Worm (Caenorhabditis elegans) whole organism, L1 larva: ENCODE measurements around the gene F19F10.11.
A peak's percentile ranks its signal among the peaks of the same experiment; 100 is the strongest.

Experiments
- C04F5.9 ChIP-seq: sonication (generic microtip); optimal IDR thresholded peaks from 2 replicates; lab custom pipeline; 2016; ENCODE audit warnings: missing genetic modification characterization, missing compliant biosample characterization
- C16A3.4 ChIP-seq: fragments of 150-350 bp; optimal IDR thresholded peaks from 2 replicates; lab custom pipeline; 2014; ENCODE audit warnings: missing biosample characterization, missing genetic modification characterization
- F16B12.6 ChIP-seq: fragments of 150-350 bp; optimal IDR thresholded peaks from 2 replicates; lab custom pipeline; 2014; ENCODE audit warnings: missing biosample characterization, missing genetic modification characterization
- ama-1 ChIP-seq: fragments of 150-350 bp; optimal IDR thresholded peaks from 2 replicates; lab custom pipeline; 2014
- blmp-1 ChIP-seq: fragments of 150-350 bp; optimal IDR thresholded peaks from 2 replicates; lab custom pipeline; 2014; ENCODE audit warnings: missing biosample characterization, missing genetic modification characterization
- ceh-88 ChIP-seq: fragments of 200-800 bp; sonication (Bioruptor generic); IDR thresholded peaks from 2 replicates; pipeline ENCODE4 v1.3.6; 2022; ENCODE audit warnings: missing genetic modification characterization, missing compliant biosample characterization
- ces-1 ChIP-seq: fragments of 150-350 bp; optimal IDR thresholded peaks from 2 replicates; lab custom pipeline; 2014; ENCODE audit warnings: missing biosample characterization, missing genetic modification reagents, missing genetic modification characterization
- dsc-1 ChIP-seq: sonication (generic microtip); optimal IDR thresholded peaks from 2 replicates; lab custom pipeline; 2016; ENCODE audit warnings: mild to moderate bottlenecking, missing genetic modification characterization, missing compliant biosample characterization
- efl-1 ChIP-seq, 4 experiments: fragments of 150-350 bp; optimal IDR thresholded peaks in 3 of 4; peaks in 1 of 4; 1 replicate in 1 of 4; 2 replicates in 3 of 4; lab custom pipeline; 2014; ENCODE audit warnings: missing biosample characterization in 2 of 4, missing genetic modification characterization in 2 of 4, missing genetic modification reagents in 2 of 4
- elt-2 ChIP-seq: sonication (generic microtip); optimal IDR thresholded peaks from 2 replicates; lab custom pipeline; 2016; ENCODE audit warnings: missing genetic modification characterization, mild to moderate bottlenecking, inconsistent platforms, missing compliant biosample characterization, missing genetic modification reagents
- fkh-4 ChIP-seq: sonication (generic microtip); optimal IDR thresholded peaks from 2 replicates; lab custom pipeline; 2016; ENCODE audit warnings: missing compliant biosample characterization, missing genetic modification characterization, borderline replicate concordance
- fos-1 ChIP-seq: fragments of 150-350 bp; optimal IDR thresholded peaks from 2 replicates; lab custom pipeline; 2014; ENCODE audit warnings: missing biosample characterization, missing genetic modification characterization
- grh-1 ChIP-seq: fragments of 200-800 bp; sonication (Bioruptor generic); IDR thresholded peaks from 2 replicates; pipeline ENCODE4 v1.3.6; 2022; ENCODE audit warnings: missing genetic modification reagents, missing genetic modification characterization, missing compliant biosample characterization
- hlh-4 ChIP-seq: sonication (generic microtip); optimal IDR thresholded peaks from 2 replicates; lab custom pipeline; 2016; ENCODE audit warnings: mild to moderate bottlenecking, missing genetic modification characterization, missing compliant biosample characterization
- lin-14 ChIP-seq: fragments of 200-800 bp; sonication (Bioruptor generic); optimal IDR thresholded peaks from 2 replicates; lab custom pipeline; 2018; ENCODE audit warnings: mild to moderate bottlenecking, missing genetic modification characterization, moderate library complexity, missing compliant biosample characterization
- lin-15B ChIP-seq: fragments of 150-350 bp; sonication (generic microtip); optimal IDR thresholded peaks from 3 replicates; lab custom pipeline; 2014; ENCODE audit warnings: missing biosample characterization, missing genetic modification characterization
- lin-35 ChIP-seq, 2 experiments: fragments of 150-350 bp; optimal IDR thresholded peaks; 2 replicates each; lab custom pipeline; 2014; ENCODE audit warnings: missing biosample characterization in 2 of 2, missing genetic modification characterization in 2 of 2, missing genetic modification reagents in 2 of 2
- mef-2 ChIP-seq: fragments of 150-350 bp; optimal IDR thresholded peaks from 2 replicates; lab custom pipeline; 2014; ENCODE audit warnings: missing biosample characterization, missing genetic modification characterization
- nhr-11 ChIP-seq: fragments of 150-350 bp; optimal IDR thresholded peaks from 2 replicates; lab custom pipeline; 2014; ENCODE audit warnings: missing biosample characterization, missing genetic modification characterization
- nhr-12 ChIP-seq: sonication (generic microtip); optimal IDR thresholded peaks from 2 replicates; lab custom pipeline; 2017; ENCODE audit warnings: missing biosample characterization, missing genetic modification characterization
- nhr-19 ChIP-seq: fragments of 200-800 bp; sonication (Bioruptor generic); conservative IDR thresholded peaks from 2 replicates; pipeline ENCODE4 v1.3.6; 2022; ENCODE audit warnings: missing genetic modification characterization, missing compliant biosample characterization
- nhr-71 ChIP-seq: sonication (generic microtip); optimal IDR thresholded peaks from 2 replicates; lab custom pipeline; 2016; ENCODE audit warnings: mild to moderate bottlenecking, missing genetic modification characterization, moderate library complexity, missing compliant biosample characterization
- nhr-76 ChIP-seq: sonication (generic microtip); optimal IDR thresholded peaks from 2 replicates; lab custom pipeline; 2017; ENCODE audit warnings: missing biosample characterization, missing genetic modification characterization
- nhr-85 ChIP-seq: sonication (generic microtip); peaks from one replicate; lab custom pipeline; 2016; ENCODE audit warnings: missing genetic modification characterization, inconsistent platforms, missing compliant biosample characterization
- nhr-90 ChIP-seq: sonication (generic microtip); optimal IDR thresholded peaks from 2 replicates; lab custom pipeline; 2016; ENCODE audit warnings: mild to moderate bottlenecking, missing genetic modification characterization, missing compliant biosample characterization; ENCODE audit not compliant: poor library complexity
- pag-3 ChIP-seq: sonication (generic microtip); optimal IDR thresholded peaks from 2 replicates; lab custom pipeline; 2017; ENCODE audit warnings: missing genetic modification characterization, mild to moderate bottlenecking, missing compliant biosample characterization, antibody characterized with exemption, borderline replicate concordance; ENCODE audit not compliant: insufficient read depth
- pax-3 ChIP-seq: fragments of 200-800 bp; sonication (Bioruptor generic); optimal IDR thresholded peaks from 2 replicates; lab custom pipeline; 2018; ENCODE audit warnings: mild to moderate bottlenecking, missing genetic modification characterization, moderate library complexity, missing compliant biosample characterization
- rnt-1 ChIP-seq: sonication (generic microtip); optimal IDR thresholded peaks from 2 replicates; lab custom pipeline; 2016; ENCODE audit warnings: mild to moderate bottlenecking, missing genetic modification characterization, moderate library complexity, missing compliant biosample characterization
- tbx-2 ChIP-seq: sonication (generic microtip); optimal IDR thresholded peaks from 2 replicates; lab custom pipeline; 2016; ENCODE audit warnings: missing genetic modification characterization, missing compliant biosample characterization
- tlp-1 ChIP-seq: fragments of 150-350 bp; optimal IDR thresholded peaks from 2 replicates; lab custom pipeline; 2014; ENCODE audit warnings: missing biosample characterization, missing genetic modification characterization
- unc-130 ChIP-seq: fragments of 150-350 bp; optimal IDR thresholded peaks from 2 replicates; lab custom pipeline; 2017; ENCODE audit warnings: missing biosample characterization, missing genetic modification characterization, inconsistent platforms
- unc-30 ChIP-seq: sonication (generic microtip); optimal IDR thresholded peaks from 2 replicates; lab custom pipeline; 2017; ENCODE audit warnings: missing biosample characterization, missing genetic modification characterization
- unc-86 ChIP-seq: sonication (generic microtip); optimal IDR thresholded peaks from 2 replicates; lab custom pipeline; 2016; ENCODE audit warnings: missing genetic modification characterization, missing compliant biosample characterization
- unc-98 ChIP-seq: fragments of 200-800 bp; sonication (Bioruptor generic); IDR thresholded peaks from 2 replicates; pipeline ENCODE4 v1.3.6; 2022; ENCODE audit warnings: missing genetic modification characterization, missing compliant biosample characterization
- ztf-4 ChIP-seq: fragments of 150-350 bp; optimal IDR thresholded peaks from 2 replicates; lab custom pipeline; 2014; ENCODE audit warnings: missing biosample characterization, missing genetic modification characterization

F19F10.11 gene

DNA sequence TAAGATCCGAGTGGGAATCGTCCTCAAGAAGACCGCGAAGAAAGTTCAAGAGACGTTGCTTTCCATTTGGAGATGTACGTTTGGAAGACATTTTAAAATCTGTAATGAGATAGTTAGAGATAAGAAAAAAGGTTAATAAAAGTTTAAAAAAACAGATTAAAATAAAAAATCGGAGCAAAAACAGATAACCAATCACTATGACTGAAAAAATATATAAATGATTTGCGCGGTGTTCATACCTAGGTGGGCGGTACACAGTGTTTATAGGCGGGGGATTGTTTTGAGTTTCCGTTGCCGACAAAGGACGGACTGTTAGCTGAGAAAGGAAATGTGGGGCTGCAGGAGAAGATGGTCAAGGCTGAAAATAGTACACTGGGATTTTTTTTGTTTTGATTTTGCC lies 28.8 kb downstream of the F19F10.11 start, which contains the start of gene ets-7:
TSS of gene ets-7 (minus strand) at position 101 of the 400 bp plus-strand sequence.
- TF ChIP-seq efl-1 (optimal IDR thresholded peaks at IDR 0.05; lab: Kevin White, UChicago) (no peak), efl-1 (GFP tag; optimal IDR thresholded peaks at IDR 0.05 in 1 of 2; lab: Kevin White, UChicago) (peak in 1 of 2 experiments; percentile 33), ceh-88 (GFP tag; lab: Robert Waterston, UW) (no peak)

DNA sequence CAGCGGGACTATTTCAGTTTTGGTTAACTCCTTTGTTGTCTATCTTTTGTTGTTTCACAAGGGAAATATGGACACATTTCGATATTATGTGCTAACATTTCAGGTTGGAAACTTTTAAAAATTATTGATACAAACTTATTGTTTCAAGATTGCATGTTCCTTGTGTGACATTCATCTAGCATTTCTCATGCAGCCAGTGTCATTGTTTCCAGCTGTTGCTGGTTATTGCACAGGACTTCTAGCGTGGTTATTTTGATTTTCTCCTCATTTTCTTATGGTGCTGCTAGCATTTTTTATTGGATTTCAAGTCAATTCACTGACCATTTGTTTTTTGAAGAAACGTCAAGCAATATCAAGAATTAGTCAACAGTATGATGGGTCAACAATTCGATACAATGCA lies 31.6 kb downstream of the F19F10.11 start:
- TF ChIP-seq efl-1 (optimal IDR thresholded peaks at IDR 0.05; lab: Kevin White, UChicago) (no peak), efl-1 (GFP tag; optimal IDR thresholded peaks at IDR 0.05 in 1 of 2; lab: Kevin White, UChicago) (peak in 1 of 2 experiments; percentile 24), tbx-2 (tag; lab: Kevin White, UChicago) (no peak), unc-98 (GFP tag; lab: Robert Waterston, UW) (no peak), dsc-1 (tag; lab: Kevin White, UChicago) (peak; percentile 78), tlp-1 (tag; lab: Kevin White, UChicago) (no peak), nhr-76 (no peak), fkh-4 (tag; lab: Kevin White, UChicago) (peak; percentile 55), ztf-4 (no peak), C16A3.4 (no peak)

DNA sequence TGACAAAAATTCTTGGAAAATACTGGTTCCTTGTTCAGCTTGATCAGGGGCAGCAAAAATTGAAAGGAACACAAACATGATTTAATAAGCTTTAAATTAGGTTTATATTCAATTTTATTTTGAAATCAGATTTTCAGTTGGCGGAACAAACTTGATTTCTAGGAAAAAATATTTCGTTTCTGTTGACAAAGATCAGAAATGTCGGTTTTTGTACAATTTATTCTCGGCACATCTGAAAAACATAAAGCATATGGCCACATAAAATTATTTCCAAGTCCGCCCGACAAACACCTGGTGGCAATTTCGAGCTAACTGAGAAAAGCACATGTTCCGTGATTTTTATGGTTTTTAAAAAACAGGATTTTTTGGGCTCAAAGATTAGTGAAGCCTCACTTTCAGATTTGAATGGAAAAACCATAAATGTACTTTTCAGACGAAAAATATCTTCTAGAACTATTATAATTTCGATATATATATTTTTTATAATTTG lies 33.6 kb downstream of the F19F10.11 start, which contains the start of gene ttr-10:
TSS of gene ttr-10 (minus strand) at position 51 of the 490 bp plus-strand sequence.
- TF ChIP-seq lin-15B (no peak), dsc-1 (tag; lab: Kevin White, UChicago) (peak; percentile 94), nhr-71 (tag; lab: Kevin White, UChicago) (peak; percentile 8), hlh-4 (tag; lab: Kevin White, UChicago) (peak; percentile 44), fkh-4 (tag; lab: Kevin White, UChicago) (peak; percentile 84)

DNA sequence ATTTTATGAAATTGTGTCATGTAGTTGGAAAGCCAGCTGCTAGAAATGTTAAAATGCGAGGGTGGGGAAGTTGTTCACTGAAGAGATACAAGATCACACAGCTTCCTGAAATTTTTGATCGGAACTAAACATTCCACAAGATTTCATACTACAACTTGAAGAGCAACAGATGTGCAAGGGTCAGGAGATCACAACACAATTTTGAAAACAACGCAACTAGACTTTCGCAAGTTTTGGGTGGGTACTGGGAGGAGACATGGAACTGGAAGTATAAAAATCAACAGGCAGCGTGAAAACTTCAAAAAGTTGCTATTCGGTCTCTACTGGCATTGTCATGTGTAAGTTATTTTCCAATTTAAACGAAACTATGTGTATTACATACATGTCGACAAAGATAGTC lies 35.7 kb downstream of the F19F10.11 start, which contains the start of gene F19F10.3:
TSS of gene F19F10.3 (plus strand) at position 301 of the 400 bp plus-strand sequence.
- TF ChIP-seq dsc-1 (tag; lab: Kevin White, UChicago) (peak; percentile 23), ama-1 (lab: Kevin White, UChicago) (no peak), efl-1 (optimal IDR thresholded peaks at IDR 0.05; lab: Kevin White, UChicago) (no peak), efl-1 (GFP tag; optimal IDR thresholded peaks at IDR 0.05 in 1 of 2; lab: Kevin White, UChicago) (no peak), C04F5.9 (no peak)

DNA sequence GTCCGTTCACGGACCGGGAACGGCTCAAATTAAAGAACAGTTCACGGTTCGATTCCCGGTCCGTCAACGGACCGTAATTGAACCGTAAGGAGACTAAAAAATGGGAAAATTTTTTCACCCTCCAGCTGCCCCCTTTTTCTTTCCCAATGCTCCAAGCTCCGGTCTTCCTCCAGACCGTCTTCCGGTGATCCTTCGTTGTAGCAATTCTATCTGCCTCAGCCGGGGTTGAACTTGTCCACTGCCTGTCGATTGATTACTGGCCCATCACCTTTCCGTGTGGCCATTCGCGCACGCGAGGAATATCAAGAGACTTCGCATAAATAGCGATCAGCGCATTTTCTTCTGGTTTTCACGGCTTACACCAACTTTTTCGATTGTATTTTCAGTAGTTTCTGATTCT lies 39.0 kb downstream of the F19F10.11 start:
- TF ChIP-seq nhr-85 (tag; lab: Kevin White, UChicago): peak; percentile 52
- peak; percentile 36 for TF ChIP-seq nhr-19 (GFP tag; lab: Robert Waterston, UW)
- TF ChIP-seq nhr-90: peak; percentile 10
- 0 out of 2 replicates have a peak, but pooled peaks have one; percentile 30 for TF ChIP-seq grh-1

DNA sequence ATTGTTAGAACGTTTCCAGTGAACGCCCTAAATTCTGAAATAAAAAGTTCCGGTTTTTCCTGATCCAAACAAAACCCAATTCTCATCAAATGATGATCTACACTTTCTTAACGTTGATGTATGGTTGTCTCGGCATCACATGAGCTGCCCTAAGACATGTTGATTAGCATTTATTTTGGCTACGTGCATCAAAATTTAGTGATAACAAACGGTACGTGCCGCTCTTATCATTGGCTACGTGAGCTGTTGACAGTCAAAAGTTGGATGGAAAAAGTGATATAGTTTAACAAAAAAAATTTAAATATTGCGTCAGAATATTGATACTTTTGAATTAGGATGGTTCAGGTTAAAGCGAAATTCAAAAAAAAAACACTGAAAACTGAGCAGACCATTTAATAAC lies 39.5 kb downstream of the F19F10.11 start:
- no peak for TF ChIP-seq nhr-19 (GFP tag; lab: Robert Waterston, UW)
- no peak for TF ChIP-seq unc-30
- peak in 1 of 2 experiments; percentile 6 for TF ChIP-seq lin-35 (GFP tag; optimal IDR thresholded peaks at IDR 0.05; lab: Kevin White, UChicago)
- TF ChIP-seq elt-2 (tag; lab: Kevin White, UChicago): peak; percentile 88
- no peak for TF ChIP-seq ztf-4
- no peak for TF ChIP-seq ama-1 (lab: Kevin White, UChicago)
- TF ChIP-seq fos-1 (tag; lab: Kevin White, UChicago): no peak
- TF ChIP-seq rnt-1 (tag; lab: Kevin White, UChicago): no peak
- TF ChIP-seq mef-2 (tag; lab: Kevin White, UChicago): no peak
- TF ChIP-seq ceh-88 (GFP tag; lab: Robert Waterston, UW): no peak
- TF ChIP-seq pax-3 (tag; lab: Kevin White, UChicago): no peak

DNA sequence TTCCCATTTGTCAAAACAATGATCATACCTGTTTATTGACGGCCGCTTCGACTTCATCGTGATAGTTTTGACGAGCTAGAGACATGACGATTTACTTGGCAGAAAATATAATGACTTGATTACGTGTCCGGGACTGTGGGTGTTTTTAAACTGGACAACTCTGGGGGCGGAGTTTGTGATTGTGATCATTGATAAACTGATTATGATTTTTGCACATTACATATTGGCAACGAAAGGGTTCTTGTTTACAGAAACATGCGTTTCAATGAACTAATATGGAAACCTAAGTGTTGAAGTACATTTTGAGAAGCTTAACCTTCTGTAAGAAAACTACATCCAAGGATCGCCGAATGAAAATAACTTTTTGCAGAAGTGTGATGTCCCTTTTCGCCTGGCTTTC lies 40.0 kb downstream of the F19F10.11 start, which contains the start of gene ftn-1:
TSS of gene ftn-1 (minus strand) at position 101 of the 400 bp plus-strand sequence.
- TF ChIP-seq unc-86 (tag; lab: Kevin White, UChicago) (no peak), mef-2 (tag; lab: Kevin White, UChicago) (no peak), lin-14 (GFP tag; lab: Kevin White, UChicago) (no peak), unc-130 (no peak), hlh-4 (tag; lab: Kevin White, UChicago) (no peak), ces-1 (GFP tag; lab: Kevin White, UChicago) (no peak), efl-1 (optimal IDR thresholded peaks at IDR 0.05; lab: Kevin White, UChicago) (no peak), efl-1 (GFP tag; optimal IDR thresholded peaks at IDR 0.05 in 1 of 2; lab: Kevin White, UChicago) (no peak), nhr-90 (no peak), unc-30 (no peak), blmp-1 (tag; lab: Kevin White, UChicago) (no peak), nhr-71 (tag; lab: Kevin White, UChicago) (no peak), nhr-11 (tag; lab: Kevin White, UChicago) (no peak), F16B12.6 (no peak), pag-3 (tag; lab: Kevin White, UChicago) (no peak), nhr-12 (tag; lab: Kevin White, UChicago) (no peak)
